Fruit fly (Drosophila melanogaster) Kc167 (cell line): Measurements from ENCODE around the gene CG6675.

ENCODE experiments used
- Myc ChIP-seq: fragments of >200 bp; optimal IDR thresholded peaks from 2 replicates; lab custom pipeline; 2017; ENCODE audit warnings: missing external identifiers
- h ChIP-seq: fragments of >200 bp; optimal IDR thresholded peaks from 3 replicates; lab custom pipeline; 2018; ENCODE audit warnings: missing external identifiers
- insv ChIP-seq: fragments of >200 bp; optimal IDR thresholded peaks from 3 replicates; lab custom pipeline; 2018; ENCODE audit warnings: missing external identifiers
- psq ChIP-seq: fragments of >200 bp; optimal IDR thresholded peaks from 2 replicates; lab custom pipeline; 2017; ENCODE audit warnings: missing external identifiers
- ttk ChIP-seq: sonication (Bioruptor generic); optimal IDR thresholded peaks from 2 replicates; lab custom pipeline; 2017; ENCODE audit warnings: missing external identifiers

dm6 chr2L:22059852-22060251, 48.9 kb upstream of the CG6675 start:
- no peak for TF ChIP-seq h (lab: Kevin White, UChicago)
- TF ChIP-seq ttk = no peak
- TF ChIP-seq psq = no peak
- no peak for TF ChIP-seq insv (lab: Kevin White, UChicago)
- no peak for TF ChIP-seq Myc (lab: Kevin White, UChicago)
